Worm (Caenorhabditis elegans) whole organism, mixed stage, embryonic: ENCODE measurements around the gene idpp-1.

ENCODE experiments used
- M03D4.4 ChIP-seq: sonication (generic microtip); optimal IDR thresholded peaks from 2 replicates; lab custom pipeline; 2017; ENCODE audit warnings: mild to moderate bottlenecking, missing genetic modification characterization, missing compliant biosample characterization
- bed-3 ChIP-seq: fragments of 200-800 bp; sonication (Bioruptor generic); optimal IDR thresholded peaks from 3 replicates; lab custom pipeline; 2018; ENCODE audit warnings: mild to moderate bottlenecking, missing genetic modification characterization, moderate library complexity, missing compliant biosample characterization
- blmp-1 ChIP-seq: fragments of 150-350 bp; optimal IDR thresholded peaks from 2 replicates; lab custom pipeline; 2014; ENCODE audit warnings: missing biosample characterization, missing genetic modification characterization
- ceh-39 ChIP-seq: fragments of 150-350 bp; optimal IDR thresholded peaks from 2 replicates; lab custom pipeline; 2014; ENCODE audit warnings: missing biosample characterization, missing genetic modification characterization
- ceh-43 ChIP-seq: fragments of 200-800 bp; sonication (Bioruptor generic); optimal IDR thresholded peaks from 2 replicates; lab custom pipeline; 2018; ENCODE audit warnings: mild to moderate bottlenecking, missing genetic modification characterization, moderate library complexity, missing compliant biosample characterization
- ceh-83 ChIP-seq: fragments of 200-800 bp; sonication (Bioruptor generic); optimal IDR thresholded peaks from 2 replicates; lab custom pipeline; 2018; ENCODE audit warnings: mild to moderate bottlenecking, missing genetic modification characterization, missing compliant biosample characterization
- ces-1 ChIP-seq: fragments of 150-350 bp; optimal IDR thresholded peaks from 2 replicates; lab custom pipeline; 2014; ENCODE audit warnings: missing biosample characterization, missing genetic modification reagents, missing genetic modification characterization
- cnd-1 ChIP-seq: fragments of 200-800 bp; sonication (Bioruptor generic); optimal IDR thresholded peaks from 2 replicates; lab custom pipeline; 2018; ENCODE audit warnings: mild to moderate bottlenecking, missing genetic modification characterization, missing compliant biosample characterization
- drap-1 ChIP-seq: fragments of 200-800 bp; sonication (Bioruptor generic); optimal IDR thresholded peaks from 3 replicates; lab custom pipeline; 2018; ENCODE audit warnings: mild to moderate bottlenecking, missing genetic modification characterization, missing compliant biosample characterization
- elt-1 ChIP-seq: sonication (generic microtip); optimal IDR thresholded peaks from 2 replicates; lab custom pipeline; 2017; ENCODE audit warnings: missing genetic modification characterization, mild to moderate bottlenecking, missing compliant biosample characterization, antibody characterized with exemption, moderate library complexity, borderline replicate concordance; ENCODE audit not compliant: insufficient read depth
- elt-3 ChIP-seq: fragments of 150-350 bp; optimal IDR thresholded peaks from 2 replicates; lab custom pipeline; 2014; ENCODE audit warnings: missing biosample characterization, missing genetic modification characterization
- flh-1 ChIP-seq: fragments of 200-800 bp; sonication (Bioruptor generic); optimal IDR thresholded peaks from 2 replicates; lab custom pipeline; 2018; ENCODE audit warnings: mild to moderate bottlenecking, missing genetic modification characterization, moderate library complexity, missing compliant biosample characterization
- lin-13 ChIP-seq: fragments of 150-350 bp; optimal IDR thresholded peaks from 2 replicates; lab custom pipeline; 2014; ENCODE audit warnings: missing biosample characterization, missing genetic modification characterization
- lin-32 ChIP-seq: fragments of 200-800 bp; sonication (Bioruptor generic); optimal IDR thresholded peaks from 2 replicates; lab custom pipeline; 2018; ENCODE audit warnings: mild to moderate bottlenecking, missing genetic modification characterization, missing compliant biosample characterization
- mab-5 ChIP-seq: fragments of 150-350 bp; optimal IDR thresholded peaks from 2 replicates; lab custom pipeline; 2014; ENCODE audit warnings: missing biosample characterization, missing genetic modification characterization
- mep-1 ChIP-seq: fragments of 150-350 bp; optimal IDR thresholded peaks from 2 replicates; lab custom pipeline; 2017; ENCODE audit warnings: missing biosample characterization, missing genetic modification reagents, missing genetic modification characterization, inconsistent platforms
- mls-2 ChIP-seq: sonication (generic microtip); optimal IDR thresholded peaks from 2 replicates; lab custom pipeline; 2016; ENCODE audit warnings: mild to moderate bottlenecking, missing genetic modification characterization, moderate library complexity, missing compliant biosample characterization
- nhr-28 ChIP-seq: fragments of 150-350 bp; optimal IDR thresholded peaks from 2 replicates; lab custom pipeline; 2014; ENCODE audit warnings: missing biosample characterization, missing genetic modification characterization
- pha-4 ChIP-seq: fragments of 150-350 bp; optimal IDR thresholded peaks from 2 replicates; lab custom pipeline; 2018; ENCODE audit warnings: missing biosample characterization, missing genetic modification reagents, missing genetic modification characterization
- sem-2 ChIP-seq: fragments of 200-800 bp; sonication (Bioruptor generic); optimal IDR thresholded peaks from 2 replicates; lab custom pipeline; 2018; ENCODE audit warnings: mild to moderate bottlenecking, missing genetic modification characterization, missing compliant biosample characterization
- snpc-4 ChIP-seq: fragments of 150-350 bp; optimal IDR thresholded peaks from 2 replicates; lab custom pipeline; 2014; ENCODE audit warnings: missing biosample characterization, missing genetic modification characterization
- sptf-1 ChIP-seq: sonication (generic microtip); optimal IDR thresholded peaks from 2 replicates; lab custom pipeline; 2017; ENCODE audit warnings: mild to moderate bottlenecking, missing genetic modification characterization, moderate library complexity, missing compliant biosample characterization
- tbx-8 ChIP-seq: fragments of 200-800 bp; sonication (Bioruptor generic); optimal IDR thresholded peaks from 2 replicates; lab custom pipeline; 2018; ENCODE audit warnings: mild to moderate bottlenecking, missing genetic modification characterization, moderate library complexity, missing compliant biosample characterization
- unc-39 ChIP-seq: fragments of 150-350 bp; optimal IDR thresholded peaks from 2 replicates; lab custom pipeline; 2014; ENCODE audit warnings: missing biosample characterization, missing genetic modification characterization
- unc-62 ChIP-seq: fragments of 150-350 bp; optimal IDR thresholded peaks from 2 replicates; lab custom pipeline; 2014; ENCODE audit warnings: missing biosample characterization, missing genetic modification reagents, missing genetic modification characterization
- zip-8 ChIP-seq: fragments of 150-350 bp; optimal IDR thresholded peaks from 2 replicates; lab custom pipeline; 2014; ENCODE audit warnings: missing biosample characterization, missing genetic modification characterization
- ztf-11 ChIP-seq: fragments of 150-350 bp; optimal IDR thresholded peaks from 2 replicates; lab custom pipeline; 2014; ENCODE audit warnings: missing biosample characterization, missing genetic modification characterization

Gene idpp-1

DNA sequence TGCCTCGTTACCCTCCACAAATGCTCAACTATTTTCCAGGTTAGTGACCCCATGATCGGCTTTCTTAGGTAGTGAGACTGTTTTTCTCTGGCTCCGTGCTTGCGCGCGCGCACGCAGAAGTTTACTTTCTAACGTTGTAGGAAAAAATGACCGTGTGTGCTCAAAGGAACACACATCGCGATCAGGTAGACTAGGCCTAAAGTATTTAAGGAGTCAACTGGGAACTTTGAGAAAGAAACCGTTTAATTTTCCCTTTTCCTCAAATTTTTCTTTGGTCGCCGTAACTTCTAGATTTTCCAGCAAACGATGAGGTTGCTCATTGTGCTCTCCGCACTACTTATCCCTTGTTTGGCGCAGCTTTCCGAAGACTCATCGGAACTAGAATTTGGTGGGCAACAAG lies at the start of gene idpp-1:
Gene idpp-1, plus strand, starts transcription at position 301 of the 400 bp plus-strand sequence.
- TF ChIP-seq elt-1 (no peak), mep-1 (tag; lab: Kevin White, UChicago) (no peak), unc-39 (tag; lab: Kevin White, UChicago) (no peak), ceh-39 (tag; lab: Kevin White, UChicago) (no peak), mab-5 (tag; lab: Kevin White, UChicago) (no peak), sem-2 (no peak)

- TF ChIP-seq snpc-4 (tag; lab: Kevin White, UChicago) (no peak), zip-8 (tag; lab: Kevin White, UChicago) (no peak)
- TF ChIP-seq, all 35 proteins: peak for 0
These were observed 48.5 kb upstream of the idpp-1 start, which contains the start of gene W02B3.7 for ce11 chrIII:691933-692332. W02B3.7 (minus strand) TSS chrIII:692033.

ce11 chrIII:696372-696771 lies 44.1 kb upstream of the idpp-1 start, which contains the start of gene sel-15:
sel-15 (minus strand) TSS chrIII:696472.
- TF ChIP-seq bed-3 (GFP tag; lab: Kevin White, UChicago), result no peak
- no peak for TF ChIP-seq sem-2
- no peak for TF ChIP-seq M03D4.4
- TF ChIP-seq sptf-1, result no peak
- TF ChIP-seq ztf-11 (tag; lab: Kevin White, UChicago), result no peak
- no peak for TF ChIP-seq lin-32 (GFP tag; lab: Kevin White, UChicago)
- no peak for TF ChIP-seq ces-1
- TF ChIP-seq ceh-83 (GFP tag; lab: Kevin White, UChicago), result no peak
- TF ChIP-seq ceh-39 (tag; lab: Kevin White, UChicago), result no peak
- TF ChIP-seq unc-39 (tag; lab: Kevin White, UChicago), result no peak
- no peak for TF ChIP-seq tbx-8
- no peak for TF ChIP-seq unc-62 (GFP tag; lab: Kevin White, UChicago)
- TF ChIP-seq blmp-1 (tag; lab: Kevin White, UChicago), result no peak
- TF ChIP-seq nhr-28 (tag; lab: Kevin White, UChicago), result no peak
- no peak for TF ChIP-seq cnd-1
- no peak for TF ChIP-seq snpc-4 (tag; lab: Kevin White, UChicago)
- no peak for TF ChIP-seq zip-8 (tag; lab: Kevin White, UChicago)
- no peak for TF ChIP-seq drap-1 (GFP tag; lab: Kevin White, UChicago)
- no peak for TF ChIP-seq mab-5 (tag; lab: Kevin White, UChicago)
- TF ChIP-seq, all 35 proteins: peak for 0

DNA sequence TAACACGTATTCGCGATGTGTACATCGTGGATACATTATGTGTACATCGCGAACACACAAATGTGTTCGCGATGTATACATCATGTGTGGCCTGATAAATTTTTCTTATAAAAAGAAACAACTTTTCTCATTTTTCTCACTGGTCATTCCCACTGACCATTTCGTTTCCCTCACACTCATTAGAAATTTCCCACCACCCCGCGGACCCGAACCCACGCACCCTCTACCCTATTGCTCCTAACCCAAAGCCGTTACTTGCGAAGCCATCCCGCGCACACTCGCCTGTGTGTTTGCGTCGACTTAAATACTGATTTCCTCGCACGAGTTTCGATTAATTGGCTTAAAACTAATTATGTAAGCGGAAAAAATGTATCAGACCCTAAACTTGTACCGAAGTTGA lies 41.7 kb upstream of the idpp-1 start:
- TF ChIP-seq ceh-39 (tag; lab: Kevin White, UChicago) (no peak), cnd-1 (peak; percentile 29)

DNA sequence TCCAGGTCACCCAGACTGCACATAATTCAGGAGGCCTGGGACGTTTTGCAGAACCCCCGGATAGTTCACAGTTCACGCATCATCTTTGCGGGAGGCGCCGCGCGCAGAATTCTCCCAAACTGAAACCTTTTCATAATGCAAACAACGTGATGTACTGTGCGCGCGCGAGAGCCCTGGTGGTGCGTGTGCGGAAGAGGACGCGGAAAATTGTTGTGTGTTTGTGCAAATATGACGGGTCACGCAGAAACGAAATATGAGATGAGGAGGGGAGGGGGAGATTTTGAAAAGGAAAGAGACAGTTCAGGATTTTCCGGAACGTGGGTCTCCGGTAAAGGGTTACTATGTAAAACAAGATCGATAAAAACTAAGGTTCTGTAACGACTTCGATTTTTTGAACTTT lies 30.4 kb upstream of the idpp-1 start:
- no peak for TF ChIP-seq mls-2 (tag; lab: Kevin White, UChicago)
- no peak for TF ChIP-seq sptf-1
- TF ChIP-seq pha-4, result peak; percentile 77

- no peak for TF ChIP-seq sptf-1
- TF ChIP-seq ceh-39 (tag; lab: Kevin White, UChicago), result no peak
- no peak for TF ChIP-seq M03D4.4
These were observed 15.7 kb upstream of the idpp-1 start, which contains the start of gene flp-24 for ce11 chrIII:724819-725218. flp-24 (plus strand) TSS chrIII:725119.

ce11 chrIII:728074-728473 lies 12.4 kb upstream of the idpp-1 start:
- TF ChIP-seq ceh-43 (GFP tag; lab: Kevin White, UChicago), result no peak
- TF ChIP-seq ceh-39 (tag; lab: Kevin White, UChicago), result no peak
- no peak for TF ChIP-seq lin-13
- no peak for TF ChIP-seq mab-5 (tag; lab: Kevin White, UChicago)
- no peak for TF ChIP-seq unc-39 (tag; lab: Kevin White, UChicago)
- TF ChIP-seq flh-1, result no peak
- no peak for TF ChIP-seq sptf-1
- TF ChIP-seq elt-1, result no peak
- TF ChIP-seq elt-3 (tag; lab: Kevin White, UChicago), result no peak
- no peak for TF ChIP-seq lin-32 (GFP tag; lab: Kevin White, UChicago)
- TF ChIP-seq, all 35 proteins: peak for 0
